Worm (Caenorhabditis elegans) whole organism, L4/young adult: ENCODE measurements around the gene grd-7.

ENCODE experiments used
- dao-5 ChIP-seq: sonication (generic microtip); optimal IDR thresholded peaks from 2 replicates; lab custom pipeline; 2016; ENCODE audit warnings: missing genotype, missing genetic modification characterization, moderate library complexity, missing compliant biosample characterization
- him-1 ChIP-seq: sonication (generic microtip); optimal IDR thresholded peaks from 2 replicates; lab custom pipeline; 2016; ENCODE audit warnings: missing genotype, missing genetic modification reagents, missing genetic modification characterization, missing compliant biosample characterization

- TF ChIP-seq him-1 (tag; lab: Kevin White, UChicago) (no peak), dao-5 (tag; lab: Kevin White, UChicago) (no peak)
Observed at ce11 chrX:7268965-7269364, 314 bp downstream of the grd-7 start.
